Worm (Caenorhabditis elegans): ENCODE results near the gene spp-9.

spp-9 gene

DNA sequence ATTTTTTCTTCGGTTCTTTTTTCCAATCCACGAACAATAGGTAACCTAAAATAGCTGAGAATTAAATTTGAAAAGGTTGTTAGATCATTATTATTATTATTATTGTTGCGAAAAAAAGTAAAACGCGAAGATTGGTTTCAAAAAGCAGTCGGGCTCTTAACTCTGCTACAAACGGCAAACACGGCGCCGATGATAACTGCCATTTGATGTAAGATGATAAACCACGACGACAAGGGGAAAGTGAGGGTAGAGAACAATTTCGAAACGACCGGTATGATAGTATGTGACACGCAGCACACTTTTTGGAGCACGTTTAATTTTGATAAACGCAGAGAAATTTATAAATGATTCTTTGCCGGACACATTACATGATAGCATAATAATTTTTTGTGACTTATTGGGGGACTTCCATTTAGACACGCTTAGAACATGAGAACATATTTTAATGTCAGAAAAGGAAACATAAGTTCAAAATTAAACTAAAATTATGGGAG lies 31.5 kb downstream of the spp-9 start, which contains the start of gene hpo-34 (continued):
- TF ChIP-seq lin-38 (GFP tag; IDR thresholded peaks at IDR 0.05): no peak
- no peak for TF ChIP-seq snpc-1.2 (GFP tag; IDR thresholded peaks at IDR 0.05)

DNA sequence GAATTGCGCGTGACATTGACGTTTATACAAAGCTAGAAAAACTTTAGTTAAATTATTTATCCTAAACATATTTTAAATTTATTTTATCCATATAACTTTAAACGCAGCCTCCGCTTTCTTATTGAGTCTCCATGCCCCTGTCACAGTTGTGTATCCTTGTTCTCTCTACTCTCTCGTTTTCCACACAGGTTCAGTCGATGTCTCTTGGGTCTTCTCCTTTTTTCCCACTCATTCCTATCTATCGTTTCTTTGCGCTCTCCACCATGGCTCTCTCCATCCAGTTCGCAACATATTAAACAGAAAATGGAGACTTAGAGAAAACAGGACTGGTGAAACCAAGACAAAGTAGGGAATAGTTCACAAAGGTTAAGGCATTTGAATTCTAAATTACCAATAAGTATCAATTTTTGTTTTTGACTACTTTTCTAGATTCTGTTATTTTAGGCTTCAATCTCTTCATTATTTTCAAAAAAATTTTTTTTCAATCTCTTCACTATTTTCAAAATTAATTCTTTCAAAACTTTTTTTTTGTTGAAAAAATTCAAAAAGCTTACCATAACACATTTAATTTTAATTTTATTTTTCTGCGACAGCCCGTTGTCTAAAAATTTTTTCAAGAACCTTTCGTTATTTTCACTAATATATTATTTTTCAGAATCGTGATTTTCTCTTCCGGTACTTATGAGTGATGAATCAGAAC lies 34.6 kb downstream of the spp-9 start, which contains the start of gene sdc-2:
Gene sdc-2, plus strand, starts transcription at position 650 of the 700 bp plus-strand sequence.
- TF ChIP-seq dpl-1 (GFP tag; optimal IDR thresholded peaks at IDR 0.05) (peak; percentile 39), nhr-6 (tag; optimal IDR thresholded peaks at IDR 0.05) (peak; percentile 80), lim-7 (GFP tag; IDR thresholded peaks at IDR 0.05) (no peak), nhr-237 (tag; optimal IDR thresholded peaks at IDR 0.05) (peak; percentile 20), daf-8 (GFP tag; IDR thresholded peaks at IDR 0.05) (no peak), duxl-1 (tag; optimal IDR thresholded peaks at IDR 0.05; ENCODE audit: poor library complexity) (peak; percentile 87), attf-4 (tag; optimal IDR thresholded peaks at IDR 0.05) (no peak), hmg-1.1 (GFP tag; IDR thresholded peaks at IDR 0.05) (peak; percentile 90), mxl-2 (GFP tag; conservative IDR thresholded peaks at IDR 0.05) (no peak), snpc-1.2 (GFP tag; IDR thresholded peaks at IDR 0.05) (no peak), dmd-8 (GFP tag; IDR thresholded peaks at IDR 0.05) (no peak), nhr-42 (GFP tag; IDR thresholded peaks at IDR 0.05) (peak; percentile 85), zag-1 (tag; optimal IDR thresholded peaks at IDR 0.05) (no peak), lsy-2 (tag; optimal IDR thresholded peaks at IDR 0.05) (peak in 1 of 2 experiments; percentile 55), ZK546.5 (tag; optimal IDR thresholded peaks at IDR 0.05) (no peak), dmd-6 (GFP tag; IDR thresholded peaks at IDR 0.05) (peak; percentile 68), zip-2 (tag; optimal IDR thresholded peaks at IDR 0.05) (peak; percentile 63), nhr-48 (tag; optimal IDR thresholded peaks at IDR 0.05) (no peak), nhr-28 (tag; optimal IDR thresholded peaks at IDR 0.05) (peak; percentile 83), nhr-102 (tag; optimal IDR thresholded peaks at IDR 0.05) (peak; percentile 91), mes-2 (tag; optimal IDR thresholded peaks at IDR 0.05; ENCODE audit: poor library complexity, severe bottlenecking) (peak; percentile 88), lin-13 (GFP tag; optimal IDR thresholded peaks at IDR 0.05) (peak; percentile 79), F49E8.2 (tag; optimal IDR thresholded peaks at IDR 0.05; ENCODE audit: borderline replicate concordance) (no peak), lin-15B (tag; optimal IDR thresholded peaks at IDR 0.05) (no peak), lin-29 (GFP tag; IDR thresholded peaks at IDR 0.05) (no peak), fkh-10 (GFP tag; optimal IDR thresholded peaks at IDR 0.05) (peak; percentile 61), daf-16 (GFP tag; optimal IDR thresholded peaks at IDR 0.05) (peak in 1 of 2 experiments; percentile 82), daf-16 (tag; optimal IDR thresholded peaks at IDR 0.05) (peak; percentile 87), cey-2 (tag; optimal IDR thresholded peaks at IDR 0.05; ENCODE audit: borderline replicate concordance, insufficient read depth) (no peak), spr-1 (tag; optimal IDR thresholded peaks at IDR 0.05) (peak; percentile 70), dve-1 (tag; optimal IDR thresholded peaks at IDR 0.05; ENCODE audit: insufficient read depth) (peak; percentile 94), F44E2.7 (GFP tag; IDR thresholded peaks at IDR 0.05) (no peak), lin-39 (tag; optimal IDR thresholded peaks at IDR 0.05) (no peak), mep-1 (tag; optimal IDR thresholded peaks at IDR 0.05) (peak; percentile 97), lin-1 (GFP tag; IDR thresholded peaks at IDR 0.05) (no peak), mxl-3 (GFP tag; optimal IDR thresholded peaks at IDR 0.05) (peak; percentile 57), Y48G9A.11 (GFP tag; IDR thresholded peaks at IDR 0.05) (no peak), madf-9 (GFP tag; conservative IDR thresholded peaks at IDR 0.05) (peak; percentile 26; the same call in 1 of the 2 replicates), hif-1 (tag; optimal IDR thresholded peaks at IDR 0.05) (peak in 1 of 2 experiments; percentile 36), jun-1 (tag; optimal IDR thresholded peaks at IDR 0.05) (peak; percentile 50), T26A8.4 (GFP tag; IDR thresholded peaks at IDR 0.05) (peak; percentile 78), php-3 (GFP tag; IDR thresholded peaks at IDR 0.05) (peak; percentile 50; the same call in 1 of the 2 replicates), F26F4.8 (GFP tag; conservative IDR thresholded peaks at IDR 0.05) (no peak), ces-1 (GFP tag; optimal IDR thresholded peaks at IDR 0.05) (no peak), ceh-20 (GFP tag; IDR thresholded peaks at IDR 0.05) (peak; percentile 66), ztf-7 (tag; optimal IDR thresholded peaks at IDR 0.05) (no peak)

All from whole organism, L4 larva.